Worm (Caenorhabditis elegans) whole organism, mixed stage, embryonic: ENCODE results near the gene vps-33.1.

Source experiments
- lin-13 ChIP-seq: fragments of 150-350 bp; optimal IDR thresholded peaks from 2 replicates; lab custom pipeline; 2014; ENCODE audit warnings: missing biosample characterization, missing genetic modification characterization
- nhr-237 ChIP-seq: fragments of 150-350 bp; optimal IDR thresholded peaks from 2 replicates; lab custom pipeline; 2014; ENCODE audit warnings: missing biosample characterization, missing genetic modification characterization
- nhr-76 ChIP-seq: sonication (generic microtip); optimal IDR thresholded peaks from 2 replicates; lab custom pipeline; 2017; ENCODE audit warnings: missing biosample characterization, missing genetic modification characterization
- unc-62 ChIP-seq: fragments of 150-350 bp; optimal IDR thresholded peaks from 2 replicates; lab custom pipeline; 2014; ENCODE audit warnings: missing biosample characterization, missing genetic modification reagents, missing genetic modification characterization

DNA sequence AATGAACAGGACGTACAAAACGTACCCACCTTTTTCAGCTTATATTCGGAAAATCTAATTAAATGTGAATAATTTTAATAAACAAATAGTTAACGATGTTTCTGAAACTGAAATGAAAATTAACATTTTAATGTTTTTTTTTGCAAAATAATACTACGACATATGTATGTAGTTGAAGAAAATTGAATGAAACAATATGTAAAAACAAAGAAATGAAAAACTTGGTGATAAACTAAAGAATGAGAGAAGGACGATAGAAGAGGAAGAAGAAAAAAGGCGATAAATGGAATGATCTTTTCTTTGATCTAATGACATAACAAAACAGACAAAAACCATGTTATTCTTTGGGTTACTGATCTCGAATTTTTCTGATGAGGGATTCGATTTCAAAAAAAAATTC is 9.6 kb downstream of the vps-33.1 start, which contains the start of gene B0303.11:
- TF ChIP-seq nhr-237 (no peak), unc-62 (GFP tag; lab: Kevin White, UChicago) (no peak), lin-13 (no peak), nhr-76 (tag; lab: Kevin White, UChicago) (no peak)
